Worm (Caenorhabditis elegans) whole organism, L3 larva: ENCODE measurements around the gene flwr-1.

Source experiments
- ceh-16 ChIP-seq: sonication (generic microtip); optimal IDR thresholded peaks from 2 replicates; lab custom pipeline; 2017; ENCODE audit warnings: missing biosample characterization, missing genetic modification characterization
- ceh-82 ChIP-seq: fragments of 150-350 bp; optimal IDR thresholded peaks from 2 replicates; lab custom pipeline; 2014; ENCODE audit warnings: missing biosample characterization, missing genetic modification characterization
- egl-27 ChIP-seq: sonication (generic microtip); optimal IDR thresholded peaks from 4 replicates; lab custom pipeline; 2017; ENCODE audit warnings: missing biosample characterization, missing genetic modification reagents, missing genetic modification characterization
- egl-5 ChIP-seq: fragments of 150-350 bp; optimal IDR thresholded peaks from 2 replicates; lab custom pipeline; 2017; ENCODE audit warnings: missing biosample characterization, missing genetic modification reagents, missing genetic modification characterization, inconsistent platforms
- elt-1 ChIP-seq: fragments of 150-350 bp; optimal IDR thresholded peaks from 2 replicates; lab custom pipeline; 2014; ENCODE audit warnings: missing biosample characterization, missing genetic modification characterization
- elt-2 ChIP-seq: sonication (generic microtip); optimal IDR thresholded peaks from 2 replicates; lab custom pipeline; 2016; ENCODE audit warnings: missing genetic modification reagents, mild to moderate bottlenecking, missing genetic modification characterization, missing compliant biosample characterization
- elt-3 ChIP-seq, 3 experiments: fragments of 150-350 bp in 1 of 3; sonication (generic microtip) in 2 of 3; optimal IDR thresholded peaks; 2 replicates in 2 of 3; 4 replicates in 1 of 3; lab custom pipeline; 2014 to 2017; ENCODE audit warnings: missing biosample characterization in 3 of 3, missing genetic modification characterization in 3 of 3
- fos-1 ChIP-seq: fragments of 150-350 bp; optimal IDR thresholded peaks from 2 replicates; lab custom pipeline; 2014; ENCODE audit warnings: missing biosample characterization, missing genetic modification characterization
- hmg-11 ChIP-seq: sonication (generic microtip); optimal IDR thresholded peaks from 2 replicates; lab custom pipeline; 2016; ENCODE audit warnings: missing genetic modification characterization, missing compliant biosample characterization
- jun-1 ChIP-seq: fragments of 150-350 bp; optimal IDR thresholded peaks from 2 replicates; lab custom pipeline; 2014; ENCODE audit warnings: missing biosample characterization, missing genetic modification reagents, missing genetic modification characterization
- lin-15B ChIP-seq: fragments of 150-350 bp; optimal IDR thresholded peaks from 2 replicates; lab custom pipeline; 2014; ENCODE audit warnings: missing biosample characterization, missing genetic modification characterization
- lsy-12 ChIP-seq: sonication (generic microtip); optimal IDR thresholded peaks from 2 replicates; lab custom pipeline; 2016; ENCODE audit warnings: mild to moderate bottlenecking, missing genetic modification characterization, missing compliant biosample characterization
- mml-1 ChIP-seq: fragments of 150-350 bp; sonication (generic microtip); optimal IDR thresholded peaks from 3 replicates; lab custom pipeline; 2014; ENCODE audit warnings: missing biosample characterization, missing genetic modification characterization
- nfya-1 ChIP-seq: sonication (generic microtip); optimal IDR thresholded peaks from 2 replicates; lab custom pipeline; 2017; ENCODE audit warnings: missing genetic modification characterization, mild to moderate bottlenecking, missing compliant biosample characterization, antibody characterized with exemption, moderate library complexity; ENCODE audit not compliant: insufficient read depth
- nhr-11 ChIP-seq: fragments of 150-350 bp; optimal IDR thresholded peaks from 2 replicates; lab custom pipeline; 2014; ENCODE audit warnings: missing biosample characterization, missing genetic modification characterization
- nhr-12 ChIP-seq: fragments of 150-350 bp; optimal IDR thresholded peaks from 2 replicates; lab custom pipeline; 2014; ENCODE audit warnings: missing biosample characterization, missing genetic modification characterization
- nhr-23 ChIP-seq: fragments of 150-350 bp; optimal IDR thresholded peaks from 2 replicates; lab custom pipeline; 2014; ENCODE audit warnings: missing biosample characterization, missing genetic modification reagents, missing genetic modification characterization
- nhr-237 ChIP-seq: fragments of 150-350 bp; optimal IDR thresholded peaks from 2 replicates; lab custom pipeline; 2014; ENCODE audit warnings: missing biosample characterization, missing genetic modification characterization
- nhr-25 ChIP-seq: sonication (generic microtip); optimal IDR thresholded peaks from 2 replicates; lab custom pipeline; 2017; ENCODE audit warnings: missing biosample characterization, missing genetic modification characterization
- nhr-28 ChIP-seq: fragments of 150-350 bp; optimal IDR thresholded peaks from 2 replicates; lab custom pipeline; 2014; ENCODE audit warnings: missing biosample characterization, missing genetic modification characterization
- nhr-43 ChIP-seq: sonication (generic microtip); optimal IDR thresholded peaks from 2 replicates; lab custom pipeline; 2016; ENCODE audit warnings: mild to moderate bottlenecking, missing genetic modification characterization, missing compliant biosample characterization; ENCODE audit not compliant: poor library complexity, severe bottlenecking
- nhr-76 ChIP-seq: fragments of 150-350 bp; sonication (generic microtip); optimal IDR thresholded peaks from 5 replicates; lab custom pipeline; 2014; ENCODE audit warnings: missing biosample characterization, missing genetic modification characterization
- nhr-77 ChIP-seq: fragments of 150-350 bp; optimal IDR thresholded peaks from 2 replicates; lab custom pipeline; 2014; ENCODE audit warnings: missing biosample characterization, missing genetic modification characterization
- pha-4 ChIP-seq: fragments of 150-350 bp; optimal IDR thresholded peaks from 2 replicates; lab custom pipeline; 2014; ENCODE audit warnings: missing biosample characterization, missing genetic modification reagents, missing genetic modification characterization
- pqm-1 ChIP-seq: fragments of 150-350 bp; optimal IDR thresholded peaks from 2 replicates; lab custom pipeline; 2017; ENCODE audit warnings: missing biosample characterization, missing genetic modification characterization, inconsistent platforms
- sea-2 ChIP-seq: fragments of 150-350 bp; sonication (generic microtip); optimal IDR thresholded peaks from 4 replicates; lab custom pipeline; 2014; ENCODE audit warnings: missing biosample characterization, missing genetic modification reagents, missing genetic modification characterization
- skn-1 ChIP-seq: fragments of 150-350 bp; optimal IDR thresholded peaks from 2 replicates; lab custom pipeline; 2014; ENCODE audit warnings: missing biosample characterization, missing genetic modification characterization
- snpc-4 ChIP-seq: fragments of 150-350 bp; optimal IDR thresholded peaks from 2 replicates; lab custom pipeline; 2014; ENCODE audit warnings: missing biosample characterization, missing genetic modification characterization
- unc-39 ChIP-seq: sonication (generic microtip); optimal IDR thresholded peaks from 4 replicates; lab custom pipeline; 2017; ENCODE audit warnings: missing biosample characterization, missing genetic modification characterization
- zag-1 ChIP-seq: fragments of 150-350 bp; optimal IDR thresholded peaks from 2 replicates; lab custom pipeline; 2014; ENCODE audit warnings: missing biosample characterization, missing genetic modification characterization
- ztf-11 ChIP-seq: fragments of 150-350 bp; optimal IDR thresholded peaks from 2 replicates; lab custom pipeline; 2014; ENCODE audit warnings: missing biosample characterization, missing genetic modification characterization
- ztf-4 ChIP-seq: fragments of 150-350 bp; optimal IDR thresholded peaks from 2 replicates; lab custom pipeline; 2014; ENCODE audit warnings: missing biosample characterization, missing genetic modification characterization

The flwr-1 gene

ce11 chrX:14957176-14957575, 12.9 kb downstream of the flwr-1 start:
- TF ChIP-seq hmg-11 (tag; lab: Kevin White, UChicago) (no peak), nhr-43 (tag; lab: Kevin White, UChicago) (no peak), nhr-28 (tag; lab: Kevin White, UChicago) (no peak), zag-1 (tag; lab: Kevin White, UChicago) (no peak), ztf-4 (tag; lab: Kevin White, UChicago) (no peak), lin-15B (tag; lab: Kevin White, UChicago) (no peak), sea-2 (no peak), nhr-25 (tag; lab: Kevin White, UChicago) (no peak), nhr-12 (tag; lab: Kevin White, UChicago) (no peak), lsy-12 (tag; lab: Kevin White, UChicago) (no peak), skn-1 (tag; lab: Kevin White, UChicago) (no peak), nhr-76 (tag; lab: Kevin White, UChicago) (no peak)

- no peak for TF ChIP-seq egl-27 (tag; lab: Kevin White, UChicago)
- TF ChIP-seq nhr-237 (tag; lab: Kevin White, UChicago), result no peak
Observed at ce11 chrX:14954548-14954947, 15.5 kb downstream of the flwr-1 start, which contains the start of gene pag-3. TSS of gene pag-3 (minus strand) at chrX:14954648.

ce11 chrX:14951797-14952196, 18.3 kb downstream of the flwr-1 start:
- TF ChIP-seq unc-39 (tag; lab: Kevin White, UChicago), result no peak
- TF ChIP-seq ztf-11 (tag; lab: Kevin White, UChicago), result no peak
- TF ChIP-seq mml-1, result no peak
- no peak for TF ChIP-seq nhr-77 (tag; lab: Kevin White, UChicago)
- no peak for TF ChIP-seq nfya-1
- no peak for TF ChIP-seq egl-27 (tag; lab: Kevin White, UChicago)
- no peak for TF ChIP-seq elt-3 (tag; optimal IDR thresholded peaks at IDR 0.05; lab: Kevin White, UChicago)
- no peak for TF ChIP-seq nhr-25 (tag; lab: Kevin White, UChicago)
- TF ChIP-seq elt-1 (tag; lab: Kevin White, UChicago), result no peak
- no peak for TF ChIP-seq nhr-11 (tag; lab: Kevin White, UChicago)
- no peak for TF ChIP-seq ceh-16
- TF ChIP-seq zag-1 (tag; lab: Kevin White, UChicago), result no peak
- no peak for TF ChIP-seq lin-15B (tag; lab: Kevin White, UChicago)
- TF ChIP-seq jun-1, result no peak
- no peak for TF ChIP-seq ceh-82 (tag; lab: Kevin White, UChicago)
- no peak for TF ChIP-seq nhr-23 (tag; lab: Kevin White, UChicago)
- no peak for TF ChIP-seq elt-2 (tag; lab: Kevin White, UChicago)
- TF ChIP-seq snpc-4 (tag; lab: Kevin White, UChicago), result no peak
- TF ChIP-seq, all 47 proteins: peak for 0

- TF ChIP-seq egl-27 (tag; lab: Kevin White, UChicago), result no peak
- TF ChIP-seq sea-2, result no peak
- peak; percentile 76 for TF ChIP-seq nhr-23 (tag; lab: Kevin White, UChicago)
- TF ChIP-seq pha-4, result peak; percentile 3
- no peak for TF ChIP-seq nhr-76 (tag; lab: Kevin White, UChicago)
- TF ChIP-seq elt-3 (tag; optimal IDR thresholded peaks at IDR 0.05; lab: Kevin White, UChicago), result no peak
- TF ChIP-seq snpc-4 (tag; lab: Kevin White, UChicago), result no peak
- no peak for TF ChIP-seq skn-1 (tag; lab: Kevin White, UChicago)
- no peak for TF ChIP-seq unc-39 (tag; lab: Kevin White, UChicago)
Observed at ce11 chrX:14947355-14947668, 22.8 kb downstream of the flwr-1 start.

ce11 chrX:14946464-14947354, 23.4 kb downstream of the flwr-1 start:
- TF ChIP-seq egl-5 (tag; lab: Kevin White, UChicago) (peak; percentile 73), pha-4 (peak; percentile 45), lin-15B (tag; lab: Kevin White, UChicago) (peak; percentile 77), elt-2 (tag; lab: Kevin White, UChicago) (peak; percentile 99), ztf-4 (tag; lab: Kevin White, UChicago) (no peak), pqm-1 (peak; percentile 94), snpc-4 (tag; lab: Kevin White, UChicago) (peak; percentile 2), nfya-1 (peak; percentile 30), elt-3 (tag; optimal IDR thresholded peaks at IDR 0.05; lab: Kevin White, UChicago) (no peak), jun-1 (peak; percentile 52), fos-1 (tag; lab: Kevin White, UChicago) (no peak), nhr-43 (tag; lab: Kevin White, UChicago) (peak; percentile 20)
